Worm (Caenorhabditis elegans) whole organism, L4 larva: ENCODE results near the gene ZC155.2.
A peak's percentile ranks its signal among the peaks of the same experiment; 100 is the strongest.

Experiments used
- D1046.2 ChIP-seq: fragments of 200-800 bp; sonication (Bioruptor generic); IDR thresholded peaks from 2 replicates; pipeline ENCODE4 v1.3.6; 2022; ENCODE audit warnings: missing genetic modification characterization, missing compliant biosample characterization
- R02D3.7 ChIP-seq: fragments of 150-350 bp; sonication (generic microtip); optimal IDR thresholded peaks from 3 replicates; lab custom pipeline; 2014; ENCODE audit warnings: missing biosample characterization, missing genetic modification characterization
- T20F7.1 ChIP-seq: fragments of 200-800 bp; sonication (Bioruptor generic); optimal IDR thresholded peaks from 2 replicates; lab custom pipeline; 2018; ENCODE audit warnings: mild to moderate bottlenecking, missing genetic modification characterization, missing compliant biosample characterization
- Y48G9A.11 ChIP-seq: fragments of 200-800 bp; sonication (Bioruptor generic); IDR thresholded peaks from 2 replicates; pipeline ENCODE4 v1.3.6; 2022; ENCODE audit warnings: missing genetic modification reagents, missing genetic modification characterization, missing compliant biosample characterization
- Y75B8A.6 ChIP-seq: fragments of 200-800 bp; sonication (Bioruptor generic); IDR thresholded peaks from 2 replicates; pipeline ENCODE4 v1.3.6; 2022; ENCODE audit warnings: missing genetic modification reagents, missing genetic modification characterization, missing compliant biosample characterization
- aha-1 ChIP-seq: fragments of 150-350 bp; peaks from one replicate; lab custom pipeline; 2014; ENCODE audit warnings: missing biosample characterization, missing genetic modification characterization
- attf-4 ChIP-seq: sonication (generic microtip); optimal IDR thresholded peaks from 3 replicates; lab custom pipeline; 2017; ENCODE audit warnings: missing biosample characterization, missing genetic modification characterization
- ceh-20 ChIP-seq: fragments of 200-800 bp; sonication (Bioruptor generic); IDR thresholded peaks from 2 replicates; pipeline ENCODE4 v1.3.6; 2022; ENCODE audit warnings: missing genetic modification reagents, missing genetic modification characterization, missing compliant biosample characterization
- ceh-62 ChIP-seq: sonication (generic microtip); optimal IDR thresholded peaks from 2 replicates; lab custom pipeline; 2017; ENCODE audit warnings: missing biosample characterization, missing genetic modification characterization
- ces-1 ChIP-seq: fragments of 150-350 bp; sonication (generic microtip); optimal IDR thresholded peaks from 4 replicates; lab custom pipeline; 2014; ENCODE audit warnings: missing biosample characterization, missing genetic modification reagents, missing genetic modification characterization
- cey-2 ChIP-seq: sonication (generic microtip); optimal IDR thresholded peaks from 3 replicates; lab custom pipeline; 2017; ENCODE audit warnings: missing genetic modification characterization, mild to moderate bottlenecking, missing compliant biosample characterization, antibody characterized with exemption, borderline replicate concordance; ENCODE audit not compliant: insufficient read depth
- ctbp-1 ChIP-seq: fragments of 200-800 bp; sonication (Bioruptor generic); IDR thresholded peaks from 2 replicates; pipeline ENCODE4 v1.3.6; 2022; ENCODE audit warnings: missing genetic modification reagents, missing genetic modification characterization, missing compliant biosample characterization
- daf-12 ChIP-seq: fragments of 150-350 bp; optimal IDR thresholded peaks from 2 replicates; lab custom pipeline; 2014; ENCODE audit warnings: missing biosample characterization, missing genetic modification reagents, missing genetic modification characterization
- daf-16 ChIP-seq, 3 experiments: sonication (generic microtip); optimal IDR thresholded peaks; 2 replicates each; lab custom pipeline; 2016 to 2017; ENCODE audit warnings: missing genetic modification characterization in 3 of 3, missing genetic modification reagents in 3 of 3, mild to moderate bottlenecking in 2 of 3, missing compliant biosample characterization in 2 of 3, missing biosample characterization in 1 of 3, moderate library complexity in 1 of 3
- dmd-8 ChIP-seq: fragments of 200-800 bp; sonication (Bioruptor generic); IDR thresholded peaks from 2 replicates; pipeline ENCODE4 v1.3.6; 2022; ENCODE audit warnings: missing genetic modification characterization, missing compliant biosample characterization
- dmd-9 ChIP-seq: fragments of 200-800 bp; sonication (Bioruptor generic); IDR thresholded peaks from 2 replicates; pipeline ENCODE4 v1.3.6; 2022; ENCODE audit warnings: missing genetic modification reagents, missing genetic modification characterization, missing compliant biosample characterization
- dve-1 ChIP-seq: sonication (generic microtip); optimal IDR thresholded peaks from 2 replicates; lab custom pipeline; 2017; ENCODE audit warnings: antibody characterized with exemption, mild to moderate bottlenecking, missing genetic modification characterization, missing compliant biosample characterization; ENCODE audit not compliant: insufficient read depth
- egl-27 ChIP-seq: sonication (generic microtip); optimal IDR thresholded peaks from 3 replicates; lab custom pipeline; 2017; ENCODE audit warnings: missing biosample characterization, missing genetic modification reagents, missing genetic modification characterization
- jun-1 ChIP-seq: fragments of 150-350 bp; optimal IDR thresholded peaks from 2 replicates; lab custom pipeline; 2014; ENCODE audit warnings: missing biosample characterization, missing genetic modification reagents, missing genetic modification characterization
- lim-7 ChIP-seq: fragments of 200-800 bp; sonication (Bioruptor generic); IDR thresholded peaks from 2 replicates; pipeline ENCODE4 v1.3.6; 2022; ENCODE audit warnings: missing genetic modification characterization, missing compliant biosample characterization
- lin-1 ChIP-seq: fragments of 200-800 bp; sonication (Bioruptor generic); IDR thresholded peaks from 2 replicates; pipeline ENCODE4 v1.3.6; 2022; ENCODE audit warnings: missing genetic modification reagents, missing genetic modification characterization, missing compliant biosample characterization
- lin-15B ChIP-seq: fragments of 150-350 bp; sonication (generic microtip); optimal IDR thresholded peaks from 3 replicates; lab custom pipeline; 2014; ENCODE audit warnings: missing biosample characterization, missing genetic modification characterization
- lin-39 ChIP-seq: fragments of 150-350 bp; optimal IDR thresholded peaks from 2 replicates; lab custom pipeline; 2014; ENCODE audit warnings: missing biosample characterization, missing genetic modification reagents, missing genetic modification characterization
- madf-5 ChIP-seq, 2 experiments: fragments of 200-800 bp; sonication (Bioruptor generic); IDR thresholded peaks; 2 replicates each; pipeline ENCODE4 v1.3.6; 2022; ENCODE audit warnings: missing compliant biosample characterization in 2 of 2, missing genetic modification characterization in 2 of 2
- mes-2 ChIP-seq: sonication (generic microtip); optimal IDR thresholded peaks from 2 replicates; lab custom pipeline; 2016; ENCODE audit warnings: missing genotype, mild to moderate bottlenecking, missing genetic modification characterization, missing compliant biosample characterization; ENCODE audit not compliant: poor library complexity, severe bottlenecking
- mxl-2 ChIP-seq: fragments of 200-800 bp; sonication (Bioruptor generic); conservative IDR thresholded peaks from 2 replicates; pipeline ENCODE4 v1.3.6; 2022; ENCODE audit warnings: missing genetic modification reagents, missing genetic modification characterization, missing compliant biosample characterization
- mxl-3 ChIP-seq: fragments of 200-800 bp; sonication (Bioruptor generic); optimal IDR thresholded peaks from 2 replicates; lab custom pipeline; 2018; ENCODE audit warnings: mild to moderate bottlenecking, missing genetic modification characterization, missing compliant biosample characterization
- nhr-10 ChIP-seq: fragments of 150-350 bp; optimal IDR thresholded peaks from 2 replicates; lab custom pipeline; 2014; ENCODE audit warnings: missing biosample characterization, missing genetic modification characterization
- nhr-41 ChIP-seq: fragments of 200-800 bp; sonication (Bioruptor generic); IDR thresholded peaks from 2 replicates; pipeline ENCODE4 v1.3.6; 2022; ENCODE audit warnings: missing genetic modification reagents, missing genetic modification characterization, missing compliant biosample characterization
- nhr-42 ChIP-seq: fragments of 200-800 bp; sonication (Bioruptor generic); IDR thresholded peaks from 2 replicates; pipeline ENCODE4 v1.3.6; 2022; ENCODE audit warnings: missing genetic modification characterization, missing compliant biosample characterization
- nhr-48 ChIP-seq: sonication (generic microtip); optimal IDR thresholded peaks from 2 replicates; lab custom pipeline; 2016; ENCODE audit warnings: mild to moderate bottlenecking, missing genetic modification characterization, missing compliant biosample characterization
- nhr-6 ChIP-seq: fragments of 150-350 bp; optimal IDR thresholded peaks from 2 replicates; lab custom pipeline; 2014; ENCODE audit warnings: missing biosample characterization, missing genetic modification characterization
- nhr-76 ChIP-seq: fragments of 150-350 bp; optimal IDR thresholded peaks from 2 replicates; lab custom pipeline; 2014; ENCODE audit warnings: missing biosample characterization, missing genetic modification characterization
- pha-4 ChIP-seq, 2 experiments: fragments of 150-350 bp in 1 of 2; fragments of 200-800 bp in 1 of 2; sonication (Bioruptor generic) in 1 of 2; IDR thresholded peaks in 1 of 2; optimal IDR thresholded peaks in 1 of 2; 2 replicates each; pipeline versions ENCODE4 v1.3.6 to Lab custom; 2014 to 2022; ENCODE audit warnings: missing genetic modification characterization in 2 of 2, missing genetic modification reagents in 2 of 2, missing biosample characterization in 1 of 2, missing compliant biosample characterization in 1 of 2
- pqm-1 ChIP-seq: sonication (generic microtip); optimal IDR thresholded peaks from 2 replicates; lab custom pipeline; 2017; ENCODE audit warnings: missing biosample characterization, missing genetic modification characterization
- set-16 ChIP-seq: fragments of 200-800 bp; sonication (Bioruptor generic); IDR thresholded peaks from 2 replicates; pipeline ENCODE4 v1.3.6; 2022; ENCODE audit warnings: missing genetic modification reagents, missing genetic modification characterization, missing compliant biosample characterization
- skn-1 ChIP-seq: fragments of 150-350 bp; optimal IDR thresholded peaks from 2 replicates; lab custom pipeline; 2014; ENCODE audit warnings: missing biosample characterization, missing genetic modification characterization
- spr-1 ChIP-seq: sonication (generic microtip); optimal IDR thresholded peaks from 2 replicates; lab custom pipeline; 2016; ENCODE audit warnings: mild to moderate bottlenecking, missing genetic modification characterization, missing compliant biosample characterization
- vab-7 ChIP-seq: fragments of 200-800 bp; sonication (Bioruptor generic); IDR thresholded peaks from 2 replicates; pipeline ENCODE4 v1.3.6; 2022; ENCODE audit warnings: missing genetic modification reagents, missing genetic modification characterization, missing compliant biosample characterization
- zfp-2 ChIP-seq: sonication (generic microtip); optimal IDR thresholded peaks from 2 replicates; lab custom pipeline; 2016; ENCODE audit warnings: mild to moderate bottlenecking, missing genetic modification characterization, missing compliant biosample characterization
- zip-11 ChIP-seq: fragments of 200-800 bp; sonication (Bioruptor generic); IDR thresholded peaks from 2 replicates; pipeline ENCODE4 v1.3.6; 2022; ENCODE audit warnings: missing genetic modification characterization, missing compliant biosample characterization

Gene ZC155.2

DNA sequence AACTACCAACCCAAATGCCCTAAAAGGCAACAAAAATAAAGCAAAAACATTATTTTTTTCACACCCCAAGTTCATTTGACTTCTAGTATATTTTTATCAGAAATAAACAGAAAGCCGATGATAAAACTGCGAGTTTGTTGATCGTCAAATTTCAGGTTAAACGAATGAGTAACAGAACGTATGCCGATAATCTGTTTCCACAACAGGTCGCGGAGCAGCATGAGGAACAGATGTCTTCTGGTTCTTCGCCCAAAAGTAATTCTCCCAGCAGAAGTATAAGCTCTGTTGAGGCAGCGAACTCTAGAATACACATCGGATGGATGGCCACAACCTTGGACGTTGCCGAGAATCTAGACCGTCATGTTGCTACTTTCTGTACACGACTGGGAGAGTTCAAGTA, 11.6 kb downstream of the ZC155.2 start, which contains the start of gene prmt-5 (continued):
- TF ChIP-seq nhr-42 (GFP tag; lab: Robert Waterston, UW) (peak; percentile 65; the same call in 1 of the 2 replicates), nhr-10 (peak; percentile 44), lin-15B (tag; lab: Kevin White, UChicago) (no peak), nhr-76 (tag; lab: Kevin White, UChicago) (no peak), attf-4 (tag; lab: Kevin White, UChicago) (no peak), ceh-62 (tag; lab: Kevin White, UChicago) (no peak), mxl-2 (no peak), ceh-20 (GFP tag; lab: Robert Waterston, UW) (0 out of 2 replicates have a peak, but pooled peaks have one; percentile 8), egl-27 (tag; lab: Kevin White, UChicago) (no peak), skn-1 (tag; lab: Kevin White, UChicago) (no peak), nhr-41 (no peak), ctbp-1 (GFP tag; lab: Robert Waterston, UW) (peak; percentile 45; the same call in 1 of the 2 replicates), mes-2 (peak; percentile 23), set-16 (no peak), daf-16 (GFP tag; optimal IDR thresholded peaks at IDR 0.05; lab: Kevin White, UChicago) (peak; percentile 25 to 57), daf-16 (tag; optimal IDR thresholded peaks at IDR 0.05; lab: Kevin White, UChicago) (peak; percentile 55), zip-11 (no peak), dve-1 (tag; lab: Kevin White, UChicago) (peak; percentile 61), lim-7 (0 out of 2 replicates have a peak, but pooled peaks have one; percentile 60), vab-7 (GFP tag; lab: Robert Waterston, UW) (no peak), nhr-6 (tag; lab: Kevin White, UChicago) (no peak), spr-1 (tag; lab: Kevin White, UChicago) (peak; percentile 45), dmd-9 (GFP tag; lab: Robert Waterston, UW) (no peak), zfp-2 (tag; lab: Kevin White, UChicago) (no peak), T20F7.1 (peak; percentile 59), Y75B8A.6 (GFP tag; lab: Robert Waterston, UW) (peak; percentile 77), pha-4 (GFP tag; IDR thresholded peaks at IDR 0.05; lab: Robert Waterston, UW) (peak; percentile 81; the same call in 1 of the 2 replicates), pha-4 (tag; optimal IDR thresholded peaks at IDR 0.05; lab: Kevin White, UChicago) (no peak), dmd-8 (GFP tag; lab: Robert Waterston, UW) (no peak), jun-1 (tag; lab: Kevin White, UChicago) (no peak), R02D3.7 (no peak), lin-39 (tag; lab: Kevin White, UChicago) (no peak), aha-1 (tag; lab: Kevin White, UChicago) (peak; percentile 50), nhr-48 (no peak), D1046.2 (peak; percentile 60; the same call in 1 of the 2 replicates), mxl-3 (GFP tag; lab: Kevin White, UChicago) (no peak), Y48G9A.11 (GFP tag; lab: Robert Waterston, UW) (peak; percentile 34; the same call in 1 of the 2 replicates), lin-1 (GFP tag; lab: Robert Waterston, UW) (0 out of 2 replicates have a peak, but pooled peaks have one; percentile 73), madf-5 (GFP tag; IDR thresholded peaks at IDR 0.05; lab: Robert Waterston, UW) (0 out of 4 replicates have a peak, but pooled peaks of 1 of the 2 experiments have one; percentile 4)

- no peak for TF ChIP-seq pqm-1 (tag; lab: Kevin White, UChicago)
- TF ChIP-seq mes-2 = peak; percentile 58
- no peak for TF ChIP-seq cey-2 (tag; lab: Kevin White, UChicago)
- no peak for TF ChIP-seq attf-4 (tag; lab: Kevin White, UChicago)
- no peak for TF ChIP-seq ces-1 (GFP tag; lab: Kevin White, UChicago)
- TF ChIP-seq daf-12 = no peak
Observed at ce11 chrIII:5233140-5233539, 14.4 kb downstream of the ZC155.2 start.
